Worm (Caenorhabditis elegans) whole organism, young adult: ENCODE results near the gene cdc-48.2.

Source experiments
- B0336.3 ChIP-seq: fragments of 200-800 bp; sonication (Bioruptor generic); IDR thresholded peaks from 2 replicates; pipeline ENCODE4 v1.3.6; 2022; ENCODE audit warnings: missing genetic modification characterization, missing compliant biosample characterization
- F10E7.11 ChIP-seq: sonication (generic microtip); optimal IDR thresholded peaks from 2 replicates; lab custom pipeline; 2017; ENCODE audit warnings: mild to moderate bottlenecking, missing genetic modification characterization, moderate library complexity, missing compliant biosample characterization
- F22D6.2 ChIP-seq: sonication (generic microtip); optimal IDR thresholded peaks from 2 replicates; lab custom pipeline; 2016; ENCODE audit warnings: mild to moderate bottlenecking, missing genetic modification characterization, missing compliant biosample characterization
- F23B12.7 ChIP-seq: sonication (generic microtip); optimal IDR thresholded peaks from 2 replicates; lab custom pipeline; 2017; ENCODE audit warnings: missing genetic modification characterization, mild to moderate bottlenecking, missing compliant biosample characterization, antibody characterized with exemption, moderate library complexity; ENCODE audit not compliant: insufficient read depth
- F33H1.4 ChIP-seq: fragments of 200-800 bp; sonication (Bioruptor generic); IDR thresholded peaks from 2 replicates; pipeline ENCODE4 v1.3.6; 2022; ENCODE audit warnings: missing genetic modification reagents, missing genetic modification characterization, missing compliant biosample characterization
- F55B11.4 ChIP-seq: sonication (generic microtip); optimal IDR thresholded peaks from 2 replicates; lab custom pipeline; 2016; ENCODE audit warnings: missing compliant biosample characterization, missing genetic modification characterization, borderline replicate concordance; ENCODE audit not compliant: insufficient read depth
- Y53F4B.3 ChIP-seq: fragments of 200-800 bp; sonication (Bioruptor generic); IDR thresholded peaks from 2 replicates; pipeline ENCODE4 v1.3.6; 2022; ENCODE audit warnings: missing genetic modification reagents, missing genetic modification characterization, missing compliant biosample characterization
- Y79H2A.3 ChIP-seq: fragments of 200-800 bp; sonication (Bioruptor generic); conservative IDR thresholded peaks from 2 replicates; pipeline ENCODE4 v1.3.6; 2022; ENCODE audit warnings: missing genetic modification reagents, missing genetic modification characterization, missing compliant biosample characterization
- Y95B8A.8 ChIP-seq: fragments of 200-800 bp; sonication (Bioruptor generic); IDR thresholded peaks from 2 replicates; pipeline ENCODE4 v1.3.6; 2022; ENCODE audit warnings: missing genetic modification reagents, missing genetic modification characterization, missing compliant biosample characterization
- ama-1 ChIP-seq, 3 experiments: fragments of 150-350 bp in 1 of 3; sonication (generic microtip) in 2 of 3; optimal IDR thresholded peaks; 2 replicates each; lab custom pipeline; 2014 to 2018; ENCODE audit warnings: missing biosample characterization in 2 of 3, missing genetic modification characterization in 2 of 3, missing genetic modification reagents in 2 of 3
- aptf-3 ChIP-seq: fragments of 200-800 bp; sonication (Bioruptor generic); IDR thresholded peaks from 2 replicates; pipeline ENCODE4 v1.3.6; 2022; ENCODE audit warnings: missing genetic modification characterization, missing compliant biosample characterization
- attf-5 ChIP-seq: fragments of 200-800 bp; sonication (Bioruptor generic); optimal IDR thresholded peaks from 2 replicates; lab custom pipeline; 2018; ENCODE audit warnings: mild to moderate bottlenecking, missing genetic modification characterization, missing compliant biosample characterization
- attf-6 ChIP-seq: fragments of 200-800 bp; sonication (Bioruptor generic); IDR thresholded peaks from 2 replicates; pipeline ENCODE4 v1.3.6; 2022; ENCODE audit warnings: missing genetic modification reagents, missing genetic modification characterization, missing compliant biosample characterization
- bed-2 ChIP-seq: fragments of 200-800 bp; sonication (Bioruptor generic); IDR thresholded peaks from 2 replicates; pipeline ENCODE4 v1.3.6; 2022; ENCODE audit warnings: missing genetic modification reagents, missing genetic modification characterization, missing compliant biosample characterization
- cebp-2 ChIP-seq: fragments of 200-800 bp; sonication (Bioruptor generic); IDR thresholded peaks from 2 replicates; pipeline ENCODE4 v1.3.6; 2022; ENCODE audit warnings: missing genetic modification characterization, missing compliant biosample characterization
- ceh-100 ChIP-seq: fragments of 200-800 bp; sonication (Bioruptor generic); IDR thresholded peaks from 2 replicates; pipeline ENCODE4 v1.3.6; 2022; ENCODE audit warnings: missing genetic modification reagents, missing genetic modification characterization, missing compliant biosample characterization
- ceh-27 ChIP-seq: fragments of 200-800 bp; sonication (Bioruptor generic); optimal IDR thresholded peaks from 2 replicates; lab custom pipeline; 2018; ENCODE audit warnings: mild to moderate bottlenecking, missing genetic modification characterization, moderate library complexity, missing compliant biosample characterization
- ceh-58 ChIP-seq: fragments of 200-800 bp; sonication (Bioruptor generic); IDR thresholded peaks from 2 replicates; pipeline ENCODE4 v1.3.6; 2022; ENCODE audit warnings: missing genetic modification characterization, missing compliant biosample characterization
- ceh-91 ChIP-seq: fragments of 200-800 bp; sonication (Bioruptor generic); IDR thresholded peaks from 2 replicates; pipeline ENCODE4 v1.3.6; 2022; ENCODE audit warnings: missing genetic modification reagents, missing genetic modification characterization, missing compliant biosample characterization
- efl-1 ChIP-seq: fragments of 150-350 bp; optimal IDR thresholded peaks from 2 replicates; lab custom pipeline; 2014; ENCODE audit warnings: missing biosample characterization, missing genetic modification reagents, missing genetic modification characterization
- egl-18 ChIP-seq: fragments of 200-800 bp; sonication (Bioruptor generic); IDR thresholded peaks from 2 replicates; pipeline ENCODE4 v1.3.6; 2022; ENCODE audit warnings: missing genetic modification reagents, missing genetic modification characterization, missing compliant biosample characterization
- egrh-3 ChIP-seq: fragments of 200-800 bp; sonication (Bioruptor generic); IDR thresholded peaks from 2 replicates; pipeline ENCODE4 v1.3.6; 2022; ENCODE audit warnings: missing genetic modification reagents, missing genetic modification characterization, missing compliant biosample characterization
- gei-17 ChIP-seq: fragments of 200-800 bp; sonication (Bioruptor generic); optimal IDR thresholded peaks from 2 replicates; lab custom pipeline; 2018; ENCODE audit warnings: mild to moderate bottlenecking, missing genetic modification characterization, missing compliant biosample characterization
- him-1 ChIP-seq: sonication (generic microtip); optimal IDR thresholded peaks from 2 replicates; lab custom pipeline; 2016; ENCODE audit warnings: missing genotype, missing genetic modification reagents, missing genetic modification characterization, missing compliant biosample characterization
- hlh-12 ChIP-seq: sonication (generic microtip); optimal IDR thresholded peaks from 2 replicates; lab custom pipeline; 2016; ENCODE audit warnings: missing genetic modification characterization, missing compliant biosample characterization
- hmg-1.2 ChIP-seq: fragments of 200-800 bp; sonication (Bioruptor generic); IDR thresholded peaks from 2 replicates; pipeline ENCODE4 v1.3.6; 2022; ENCODE audit warnings: missing genetic modification reagents, missing genetic modification characterization, missing compliant biosample characterization
- hmg-20 ChIP-seq: fragments of 200-800 bp; sonication (Bioruptor generic); IDR thresholded peaks from 2 replicates; pipeline ENCODE4 v1.3.6; 2022; ENCODE audit warnings: missing genetic modification reagents, missing genetic modification characterization, missing compliant biosample characterization
- hsf-1 ChIP-seq: fragments of 200-800 bp; sonication (Bioruptor generic); IDR thresholded peaks from 2 replicates; pipeline ENCODE4 v1.3.6; 2022; ENCODE audit warnings: missing genetic modification reagents, missing genetic modification characterization, missing compliant biosample characterization
- lin-54 ChIP-seq: fragments of 200-800 bp; sonication (Bioruptor generic); optimal IDR thresholded peaks from 2 replicates; lab custom pipeline; 2018; ENCODE audit warnings: mild to moderate bottlenecking, missing genetic modification characterization, missing compliant biosample characterization
- madf-10 ChIP-seq: sonication (generic microtip); optimal IDR thresholded peaks from 2 replicates; lab custom pipeline; 2016; ENCODE audit warnings: mild to moderate bottlenecking, missing genetic modification characterization, missing compliant biosample characterization
- madf-6 ChIP-seq: fragments of 200-800 bp; sonication (Bioruptor generic); IDR thresholded peaks from 2 replicates; pipeline ENCODE4 v1.3.6; 2022; ENCODE audit warnings: missing genetic modification reagents, missing genetic modification characterization, missing compliant biosample characterization
- mes-4 ChIP-seq: sonication (generic microtip); optimal IDR thresholded peaks from 2 replicates; lab custom pipeline; 2016; ENCODE audit warnings: missing genotype, missing genetic modification characterization, missing compliant biosample characterization
- nhr-179 ChIP-seq: sonication (generic microtip); optimal IDR thresholded peaks from 2 replicates; lab custom pipeline; 2016; ENCODE audit warnings: mild to moderate bottlenecking, missing genetic modification characterization, missing compliant biosample characterization
- pbrm-1 ChIP-seq: fragments of 200-800 bp; sonication (Bioruptor generic); IDR thresholded peaks from 2 replicates; pipeline ENCODE4 v1.3.6; 2022; ENCODE audit warnings: missing genetic modification reagents, missing genetic modification characterization, missing compliant biosample characterization
- rec-8 ChIP-seq, 2 experiments: sonication (generic microtip); optimal IDR thresholded peaks; 2 replicates each; lab custom pipeline; 2016; ENCODE audit warnings: mild to moderate bottlenecking in 2 of 2, missing genetic modification characterization in 2 of 2, missing genetic modification reagents in 2 of 2, missing genotype in 2 of 2, missing biosample characterization in 1 of 2, missing compliant biosample characterization in 1 of 2, moderate library complexity in 1 of 2
- rpc-1 ChIP-seq, 2 experiments: fragments of 150-350 bp in 1 of 2; sonication (generic microtip) in 1 of 2; optimal IDR thresholded peaks; 2 replicates each; lab custom pipeline; 2014 to 2018; ENCODE audit warnings: missing biosample characterization in 1 of 2, missing genetic modification characterization in 1 of 2, missing genetic modification reagents in 1 of 2, missing genotype in 1 of 2
- sea-2 ChIP-seq: fragments of 200-800 bp; sonication (Bioruptor generic); IDR thresholded peaks from 2 replicates; pipeline ENCODE4 v1.3.6; 2022; ENCODE audit warnings: missing genetic modification characterization, missing compliant biosample characterization
- snpc-3.4 ChIP-seq: sonication (generic microtip); optimal IDR thresholded peaks from 2 replicates; lab custom pipeline; 2017; ENCODE audit warnings: missing genetic modification characterization, mild to moderate bottlenecking, missing compliant biosample characterization, antibody characterized with exemption, moderate library complexity, missing genotype, missing genetic modification reagents
- snpc-4 ChIP-seq, 5 experiments: fragments of 150-350 bp in 1 of 5; sonication (generic microtip) in 4 of 5; optimal IDR thresholded peaks; 2 replicates each; lab custom pipeline; 2014 to 2018; ENCODE audit warnings: missing genetic modification characterization in 5 of 5, missing biosample characterization in 3 of 5, antibody characterized with exemption in 2 of 5, mild to moderate bottlenecking in 2 of 5, missing compliant biosample characterization in 2 of 5, missing genotype in 2 of 5, moderate library complexity in 2 of 5, missing genetic modification reagents in 1 of 5
- somi-1 ChIP-seq: fragments of 200-800 bp; sonication (Bioruptor generic); optimal IDR thresholded peaks from 2 replicates; lab custom pipeline; 2018; ENCODE audit warnings: mild to moderate bottlenecking, missing genetic modification characterization, missing compliant biosample characterization
- tlf-1 ChIP-seq: fragments of 200-800 bp; sonication (Bioruptor generic); optimal IDR thresholded peaks from 2 replicates; lab custom pipeline; 2018; ENCODE audit warnings: mild to moderate bottlenecking, missing genetic modification characterization, missing compliant biosample characterization
- zim-3 ChIP-seq: sonication (generic microtip); optimal IDR thresholded peaks from 2 replicates; lab custom pipeline; 2017; ENCODE audit warnings: mild to moderate bottlenecking, missing genetic modification characterization, moderate library complexity, missing compliant biosample characterization
- ztf-22 ChIP-seq: fragments of 200-800 bp; sonication (Bioruptor generic); optimal IDR thresholded peaks from 2 replicates; lab custom pipeline; 2018; ENCODE audit warnings: mild to moderate bottlenecking, missing genetic modification characterization, moderate library complexity, missing compliant biosample characterization

Gene cdc-48.2

DNA sequence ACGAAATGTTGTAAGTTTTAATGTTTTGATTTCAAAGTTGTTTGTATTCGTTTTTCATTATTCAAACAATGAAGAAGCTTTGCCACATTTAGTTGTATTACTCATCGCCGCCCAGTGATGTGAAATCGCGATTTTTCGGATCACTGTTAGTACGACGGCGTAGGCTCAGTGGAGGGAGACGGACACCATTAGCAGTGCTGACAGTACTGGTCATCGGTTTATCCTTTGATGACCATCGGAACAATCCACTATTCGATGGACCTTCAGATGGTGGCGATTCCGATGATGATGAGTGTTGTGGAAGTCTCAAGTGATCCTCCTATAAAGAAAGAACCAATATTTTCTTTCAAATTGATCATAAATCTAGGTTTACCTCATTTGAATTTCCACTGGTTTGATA is 49.2 kb downstream of the cdc-48.2 start (continued):
- TF ChIP-seq snpc-4 (GFP tag; optimal IDR thresholded peaks at IDR 0.05; lab: Kevin White, UChicago) (no peak), snpc-4 (tag; optimal IDR thresholded peaks at IDR 0.05; lab: Kevin White, UChicago) (peak in 1 of 4 experiments; percentile 1), ceh-58 (GFP tag; lab: Robert Waterston, UW) (no peak), aptf-3 (GFP tag; lab: Robert Waterston, UW) (no peak), ceh-27 (GFP tag; lab: Kevin White, UChicago) (no peak), madf-6 (GFP tag; lab: Robert Waterston, UW) (peak; percentile 60), zim-3 (no peak), sea-2 (GFP tag; lab: Robert Waterston, UW) (no peak), rpc-1 (optimal IDR thresholded peaks at IDR 0.05; lab: Kevin White, UChicago) (no peak), rpc-1 (tag; optimal IDR thresholded peaks at IDR 0.05; lab: Kevin White, UChicago) (no peak), him-1 (tag; lab: Kevin White, UChicago) (no peak), bed-2 (GFP tag; lab: Robert Waterston, UW) (no peak), F33H1.4 (GFP tag; lab: Robert Waterston, UW) (no peak), Y53F4B.3 (GFP tag; lab: Robert Waterston, UW) (no peak), hsf-1 (GFP tag; lab: Robert Waterston, UW) (no peak), egl-18 (GFP tag; lab: Robert Waterston, UW) (no peak), Y79H2A.3 (no peak), somi-1 (GFP tag; lab: Kevin White, UChicago) (no peak), ceh-91 (GFP tag; lab: Robert Waterston, UW) (no peak), ztf-22 (no peak), attf-6 (GFP tag; lab: Robert Waterston, UW) (0 out of 2 replicates have a peak, but pooled peaks have one; percentile 10), F55B11.4 (tag; lab: Kevin White, UChicago) (no peak), F23B12.7 (tag; lab: Kevin White, UChicago) (no peak), hlh-12 (tag; lab: Kevin White, UChicago) (no peak), nhr-179 (tag; lab: Kevin White, UChicago) (no peak), efl-1 (no peak), hmg-1.2 (GFP tag; lab: Robert Waterston, UW) (no peak; the same call in 1 of the 2 replicates), gei-17 (GFP tag; lab: Kevin White, UChicago) (no peak), ama-1 (optimal IDR thresholded peaks at IDR 0.05; lab: Kevin White, UChicago) (no peak), ama-1 (GFP tag; optimal IDR thresholded peaks at IDR 0.05; lab: Kevin White, UChicago) (peak in 1 of 2 experiments; percentile 33), attf-5 (no peak), B0336.3 (GFP tag; lab: Robert Waterston, UW) (no peak), snpc-3.4 (tag; lab: Kevin White, UChicago) (no peak), rec-8 (tag; optimal IDR thresholded peaks at IDR 0.05; lab: Kevin White, UChicago) (no peak), madf-10 (tag; lab: Kevin White, UChicago) (no peak), mes-4 (tag; lab: Kevin White, UChicago) (peak; percentile 21), hmg-20 (no peak), pbrm-1 (GFP tag; lab: Robert Waterston, UW) (no peak), F10E7.11 (tag; lab: Kevin White, UChicago) (no peak), egrh-3 (no peak)
- TF ChIP-seq, all 124 proteins: peak for 12

DNA sequence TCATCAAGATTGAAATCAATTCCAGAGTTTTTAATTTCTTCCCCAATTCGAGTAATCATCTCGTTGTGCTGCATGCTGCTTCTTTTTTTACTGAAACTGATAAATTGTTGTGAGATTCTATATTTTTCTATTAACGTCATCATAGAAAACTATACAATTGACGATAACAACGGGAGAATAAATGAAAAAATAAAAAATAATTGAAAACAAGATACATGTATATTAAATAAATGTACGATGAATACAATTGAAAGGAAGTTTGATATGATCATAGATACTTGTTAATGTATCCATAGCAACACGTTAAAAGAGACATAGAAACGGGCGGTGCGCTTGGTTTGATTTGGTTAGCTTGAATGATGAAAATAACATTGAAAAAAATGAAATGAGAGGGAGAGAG is 52.2 kb downstream of the cdc-48.2 start, which contains the start of gene T05C12.8:
Gene T05C12.8 (minus strand): TSS at position 101 of the 400 bp plus-strand sequence.
- TF ChIP-seq ceh-100 (GFP tag; lab: Robert Waterston, UW) (no peak), zim-3 (no peak), lin-54 (GFP tag; lab: Kevin White, UChicago) (no peak), Y95B8A.8 (GFP tag; lab: Robert Waterston, UW) (no peak), tlf-1 (GFP tag; lab: Kevin White, UChicago) (no peak), F22D6.2 (no peak), cebp-2 (no peak)
